Worm (Caenorhabditis elegans): ENCODE measurements around the gene T27A10.2.

Gene T27A10.2

DNA sequence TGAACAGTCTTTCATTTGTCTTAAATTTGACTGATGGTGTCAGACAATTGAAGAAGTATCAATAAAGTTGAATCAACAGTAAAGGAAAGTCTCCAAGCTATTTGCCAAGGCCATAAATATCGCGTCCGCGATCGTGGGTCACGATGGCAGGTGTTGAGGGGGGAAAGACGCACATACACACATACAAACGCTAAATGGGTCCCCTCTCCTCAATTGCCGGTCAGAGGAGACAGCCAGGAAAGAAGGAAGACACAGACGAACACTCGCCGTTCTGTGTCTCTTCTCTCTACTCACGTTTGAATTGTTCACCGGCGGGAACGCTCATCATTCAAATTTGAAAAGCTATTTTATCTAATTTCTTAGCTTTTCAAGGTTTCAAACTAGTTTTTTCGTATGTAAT lies 44.9 kb upstream of the T27A10.2 start (continued):
- peak in 1 of 2 experiments; percentile 90 for TF ChIP-seq unc-62 (GFP tag; optimal IDR thresholded peaks at IDR 0.05 in 1 of 2)
- no peak for TF ChIP-seq unc-62 (tag; optimal IDR thresholded peaks at IDR 0.05)
- TF ChIP-seq dpl-1 (GFP tag; optimal IDR thresholded peaks at IDR 0.05) = peak; percentile 50
- 0 out of 2 replicates have a peak, but pooled peaks have one; percentile 23 for TF ChIP-seq ceh-20 (GFP tag; IDR thresholded peaks at IDR 0.05)
- no peak for TF ChIP-seq ceh-32 (tag; optimal IDR thresholded peaks at IDR 0.05; ENCODE audit: poor library complexity)
- TF ChIP-seq cey-2 (tag; optimal IDR thresholded peaks at IDR 0.05; ENCODE audit: borderline replicate concordance, insufficient read depth) = no peak
- peak; percentile 56 for TF ChIP-seq hlh-30 (tag; optimal IDR thresholded peaks at IDR 0.05; ENCODE audit: insufficient read depth)
- TF ChIP-seq dve-1 (tag; optimal IDR thresholded peaks at IDR 0.05; ENCODE audit: insufficient read depth) = no peak
- TF ChIP-seq dmd-9 (GFP tag; IDR thresholded peaks at IDR 0.05) = no peak
- peak in 1 of 2 experiments; percentile 48 for TF ChIP-seq lsy-2 (tag; optimal IDR thresholded peaks at IDR 0.05)
- peak; percentile 38 for TF ChIP-seq mes-2 (tag; optimal IDR thresholded peaks at IDR 0.05; ENCODE audit: poor library complexity, severe bottlenecking)
- no peak for TF ChIP-seq spr-1 (tag; optimal IDR thresholded peaks at IDR 0.05)
- peak; percentile 19 for TF ChIP-seq rbr-2 (tag; optimal IDR thresholded peaks at IDR 0.05)
- TF ChIP-seq nhr-28 (tag; optimal IDR thresholded peaks at IDR 0.05) = peak; percentile 28
- no peak for TF ChIP-seq gei-8 (GFP tag; optimal IDR thresholded peaks at IDR 0.05)
- TF ChIP-seq nhr-6 (tag; optimal IDR thresholded peaks at IDR 0.05) = peak; percentile 14

DNA sequence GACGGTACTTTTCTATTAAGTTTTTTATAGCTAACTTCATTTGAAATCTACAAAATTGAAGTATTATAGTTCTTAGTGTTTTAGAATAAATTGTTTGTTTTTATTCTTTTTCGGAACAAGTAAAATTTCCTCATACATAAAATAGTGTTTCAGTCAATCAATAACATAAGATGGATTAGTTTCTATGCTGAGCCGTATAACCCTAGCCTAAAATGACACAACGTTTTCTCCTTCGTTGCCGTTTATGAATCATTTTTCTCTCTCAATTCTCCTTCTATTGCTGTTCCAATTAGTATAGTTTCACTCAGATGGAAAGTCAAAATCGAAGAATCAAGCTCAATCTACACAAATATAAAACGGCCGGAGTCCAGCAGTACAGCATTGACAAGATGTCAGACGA lies 43.5 kb upstream of the T27A10.2 start, which contains the start of gene rgs-7:
Gene rgs-7, plus strand, starts transcription at position 301 of the 400 bp plus-strand sequence.
- TF ChIP-seq Y75B8A.6 (GFP tag; IDR thresholded peaks at IDR 0.05) (no peak), pqm-1 (tag; optimal IDR thresholded peaks at IDR 0.05) (no peak), lin-39 (tag; optimal IDR thresholded peaks at IDR 0.05) (no peak), mxl-3 (GFP tag; optimal IDR thresholded peaks at IDR 0.05) (no peak), hlh-11 (tag; optimal IDR thresholded peaks at IDR 0.05) (no peak)

DNA sequence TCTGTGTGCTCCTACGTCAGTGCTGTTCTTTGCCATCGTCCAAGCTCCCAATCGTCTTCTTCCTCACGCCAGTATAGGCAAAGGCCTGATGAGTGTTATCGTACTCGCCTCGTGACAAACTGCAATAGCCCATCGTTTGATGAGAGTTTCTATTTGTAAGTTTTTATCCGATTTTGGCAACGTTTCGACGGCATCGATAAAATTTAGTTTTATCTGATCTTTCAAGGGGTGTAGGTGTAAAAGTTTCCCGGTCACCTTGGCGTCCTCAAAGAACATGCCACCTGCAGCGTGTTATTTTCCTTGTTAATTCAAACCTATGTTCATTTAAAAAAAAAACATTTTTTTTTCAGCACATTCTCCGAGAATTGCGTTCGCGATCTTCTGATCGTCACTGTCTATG lies 38.7 kb upstream of the T27A10.2 start:
- no peak for TF ChIP-seq egl-27 (tag; optimal IDR thresholded peaks at IDR 0.05)
- no peak for TF ChIP-seq hif-1 (tag; optimal IDR thresholded peaks at IDR 0.05)
- no peak for TF ChIP-seq zip-11 (GFP tag; IDR thresholded peaks at IDR 0.05)
- TF ChIP-seq dmd-8 (GFP tag; IDR thresholded peaks at IDR 0.05) = no peak
- no peak for TF ChIP-seq dmd-6 (GFP tag; IDR thresholded peaks at IDR 0.05)
- no peak for TF ChIP-seq arid-1 (GFP tag; conservative IDR thresholded peaks at IDR 0.05)
- no peak for TF ChIP-seq ceh-44 (GFP tag; IDR thresholded peaks at IDR 0.05)
- no peak for TF ChIP-seq nhr-77 (tag; optimal IDR thresholded peaks at IDR 0.05)

DNA sequence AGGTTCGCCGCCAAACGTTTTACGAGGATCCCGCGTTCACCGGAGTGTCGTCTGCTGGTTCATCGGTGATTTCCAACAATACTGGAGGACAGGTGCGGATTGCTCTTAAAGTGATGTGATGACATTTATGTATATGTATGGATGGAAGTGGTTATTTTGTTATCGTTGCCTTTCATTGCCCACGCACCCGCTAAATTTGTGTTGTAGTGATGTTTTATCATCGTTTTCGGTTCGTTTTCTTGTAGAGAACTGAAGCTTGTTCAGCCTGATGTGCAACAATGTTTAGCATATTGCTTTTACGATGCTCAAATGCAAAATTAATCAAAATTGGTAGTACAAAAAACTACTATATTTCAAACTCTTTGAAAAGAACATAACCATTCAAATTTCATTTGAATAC lies 37.9 kb upstream of the T27A10.2 start:
- peak in 1 of 2 experiments; percentile 92 for TF ChIP-seq unc-62 (GFP tag; optimal IDR thresholded peaks at IDR 0.05 in 1 of 2)
- no peak for TF ChIP-seq unc-62 (tag; optimal IDR thresholded peaks at IDR 0.05)
- no peak for TF ChIP-seq jun-1 (tag; optimal IDR thresholded peaks at IDR 0.05)
- TF ChIP-seq Y5F2A.4 (GFP tag; optimal IDR thresholded peaks at IDR 0.05) = no peak
- TF ChIP-seq ctbp-1 (GFP tag; IDR thresholded peaks at IDR 0.05) = no peak

DNA sequence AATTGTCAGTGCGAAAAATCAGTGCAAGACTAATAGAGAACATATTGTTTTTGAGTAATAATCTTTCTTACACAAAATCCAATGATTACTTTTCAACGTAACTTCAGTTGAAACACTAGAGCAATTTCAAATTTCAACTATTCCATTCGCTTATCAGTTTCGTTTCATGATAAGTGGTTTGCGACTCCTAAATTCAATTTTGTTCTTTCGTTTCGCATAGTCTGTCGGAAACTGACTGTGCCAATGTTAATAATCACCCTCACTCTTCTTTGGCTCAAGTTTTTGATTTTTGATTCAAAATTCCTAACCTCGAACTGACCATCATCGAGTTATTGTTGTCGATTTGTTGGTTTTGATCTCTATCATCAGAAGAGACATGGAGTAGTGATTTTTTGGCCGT lies 37.0 kb upstream of the T27A10.2 start:
- TF ChIP-seq dmd-6 (GFP tag; IDR thresholded peaks at IDR 0.05) (peak; percentile 42; the same call in 1 of the 2 replicates), gei-8 (GFP tag; optimal IDR thresholded peaks at IDR 0.05) (no peak), pqm-1 (tag; optimal IDR thresholded peaks at IDR 0.05) (peak; percentile 89), unc-62 (GFP tag; optimal IDR thresholded peaks at IDR 0.05 in 1 of 2) (no peak), unc-62 (tag; optimal IDR thresholded peaks at IDR 0.05) (no peak), php-3 (GFP tag; IDR thresholded peaks at IDR 0.05) (no peak), unc-130 (GFP tag; optimal IDR thresholded peaks at IDR 0.05) (no peak), daf-16 (GFP tag; optimal IDR thresholded peaks at IDR 0.05) (no peak), daf-16 (tag; optimal IDR thresholded peaks at IDR 0.05) (peak; percentile 36), dve-1 (tag; optimal IDR thresholded peaks at IDR 0.05; ENCODE audit: insufficient read depth) (peak; percentile 13), ces-1 (GFP tag; optimal IDR thresholded peaks at IDR 0.05) (no peak), ceh-28 (tag; optimal IDR thresholded peaks at IDR 0.05) (no peak), T20F7.1 (GFP tag; optimal IDR thresholded peaks at IDR 0.05) (no peak), nhr-28 (tag; optimal IDR thresholded peaks at IDR 0.05) (peak; percentile 51), ceh-82 (tag; optimal IDR thresholded peaks at IDR 0.05) (no peak)
